Fruit fly (Drosophila melanogaster): ENCODE results near the gene Mrp4.
A peak's percentile ranks its signal among the peaks of the same experiment; 100 is the strongest.

The Mrp4 gene

dm6 chr3R:11615415-11616104 lies 46.5 kb downstream of the Mrp4 start:
- TF ChIP-seq tll (GFP tag; optimal IDR thresholded peaks at IDR 0.05), result peak in 1 of 2 experiments; percentile 46
- TF ChIP-seq pros (GFP tag; optimal IDR thresholded peaks at IDR 0.05), result peak; percentile 69
- TF ChIP-seq Hmr (GFP tag; optimal IDR thresholded peaks at IDR 0.05), result no peak
- TF ChIP-seq CG8478 (optimal IDR thresholded peaks at IDR 0.05), result peak; percentile 1
- peak; percentile 91 for TF ChIP-seq nerfin-1 (tag; optimal IDR thresholded peaks at IDR 0.05)
- no peak for TF ChIP-seq CG13296 (GFP tag; optimal IDR thresholded peaks at IDR 0.05)
- TF ChIP-seq Opbp (GFP tag; IDR thresholded peaks at IDR 0.05; ENCODE audit: partially characterized antibody), result 0 out of 3 replicates have a peak, but pooled peaks have one; percentile 28
- TF ChIP-seq Awh (GFP tag; IDR thresholded peaks at IDR 0.05), result 0 out of 2 replicates have a peak, but pooled peaks have one; percentile 16
- peak; percentile 14 for TF ChIP-seq Kr (GFP tag; optimal IDR thresholded peaks at IDR 0.05)

- no peak for TF ChIP-seq ken (GFP tag; IDR thresholded peaks at IDR 0.05)
- peak in 1 of 2 experiments; percentile 17 for TF ChIP-seq bsh (GFP tag; optimal IDR thresholded peaks at IDR 0.05)
- 0 out of 2 replicates have a peak, but pooled peaks have one; percentile 9 for TF ChIP-seq Drgx (GFP tag; IDR thresholded peaks at IDR 0.05)
- no peak for TF ChIP-seq pita (GFP tag; optimal IDR thresholded peaks at IDR 0.05)
- peak; percentile 11 for TF ChIP-seq CG11504 (tag; optimal IDR thresholded peaks at IDR 0.05)
- TF ChIP-seq pzg (GFP tag; optimal IDR thresholded peaks at IDR 0.05), result no peak
- no peak for TF ChIP-seq CoRest (tag; optimal IDR thresholded peaks at IDR 0.05)
- TF ChIP-seq CG18011 (GFP tag; optimal IDR thresholded peaks at IDR 0.05), result no peak
- no peak for TF ChIP-seq seq (GFP tag; IDR thresholded peaks at IDR 0.05)
- no peak for TF ChIP-seq CG8089 (GFP tag; optimal IDR thresholded peaks at IDR 0.05)
- TF ChIP-seq btn (GFP tag; optimal IDR thresholded peaks at IDR 0.05), result no peak
- no peak for TF ChIP-seq gcm (GFP tag; optimal IDR thresholded peaks at IDR 0.05)
- no peak for TF ChIP-seq CG17829 (tag; optimal IDR thresholded peaks at IDR 0.05)
- TF ChIP-seq aop (GFP tag; IDR thresholded peaks at IDR 0.05), result no peak
- TF ChIP-seq crol (GFP tag; IDR thresholded peaks at IDR 0.05), result no peak
Measured at dm6 chr3R:11616219-11616618, 47.2 kb downstream of the Mrp4 start.

DNA sequence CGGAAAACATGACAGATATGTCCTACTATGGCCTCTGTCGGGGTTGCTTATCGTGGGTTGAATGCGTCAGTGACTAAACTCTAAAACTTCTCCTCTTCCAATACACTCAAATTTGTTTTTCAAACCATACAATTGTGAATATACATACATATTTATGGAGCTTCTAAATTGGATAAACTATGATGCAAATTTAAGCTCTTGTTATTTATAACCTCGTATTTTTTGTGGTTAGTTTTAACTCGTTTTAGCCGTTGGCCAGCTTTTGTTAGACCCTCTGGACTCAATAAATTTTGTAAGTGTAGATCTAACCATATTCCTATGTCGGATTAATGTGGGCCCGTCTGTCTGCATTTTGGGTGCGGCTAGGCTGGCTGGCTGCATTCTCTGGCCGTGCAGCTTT lies 48.3 kb downstream of the Mrp4 start:
- TF ChIP-seq oc (tag; optimal IDR thresholded peaks at IDR 0.05), result peak; percentile 39
- TF ChIP-seq CG8388 (GFP tag; optimal IDR thresholded peaks at IDR 0.05), result peak; percentile 55
- no peak for TF ChIP-seq dan (GFP tag; IDR thresholded peaks at IDR 0.05)
- TF ChIP-seq CG8765 (GFP tag; IDR thresholded peaks at IDR 0.05), result no peak; the same call in 1 of the 2 replicates
- no peak for TF ChIP-seq CG14860 (GFP tag; IDR thresholded peaks at IDR 0.05; ENCODE audit: partially characterized antibody)
- peak; percentile 49 for TF ChIP-seq Med (GFP tag)
- TF ChIP-seq Oli (tag; optimal IDR thresholded peaks at IDR 0.05), result peak; percentile 26
- no peak for TF ChIP-seq Bdp1 (GFP tag; optimal IDR thresholded peaks at IDR 0.05)
- no peak for TF ChIP-seq Gsc (GFP tag; IDR thresholded peaks at IDR 0.05)
- peak; percentile 3 for TF ChIP-seq CG17802 (tag; optimal IDR thresholded peaks at IDR 0.05)
- TF ChIP-seq CG30403 (GFP tag; optimal IDR thresholded peaks at IDR 0.05), result peak; percentile 45
- TF ChIP-seq CG15696 (tag; optimal IDR thresholded peaks at IDR 0.05), result peak; percentile 53
- no peak for TF ChIP-seq BtbVII (GFP tag; optimal IDR thresholded peaks at IDR 0.05)
- TF ChIP-seq Doc3 (GFP tag; IDR thresholded peaks at IDR 0.05; ENCODE audit: partially characterized antibody), result no peak
- peak; percentile 37 for TF ChIP-seq CG16863 (GFP tag; optimal IDR thresholded peaks at IDR 0.05)
- no peak for TF ChIP-seq fd102C (GFP tag; optimal IDR thresholded peaks at IDR 0.05)
- TF ChIP-seq CG18262 (tag; optimal IDR thresholded peaks at IDR 0.05), result peak; percentile 73
- no peak for TF ChIP-seq HLH54F (GFP tag; optimal IDR thresholded peaks at IDR 0.05)
- TF ChIP-seq bsh (GFP tag; optimal IDR thresholded peaks at IDR 0.05), result peak; percentile 33 to 83
- TF ChIP-seq trem (tag; optimal IDR thresholded peaks at IDR 0.05), result peak; percentile 48
- TF ChIP-seq CG14710 (tag; optimal IDR thresholded peaks at IDR 0.05), result peak; percentile 88
- TF ChIP-seq phol (tag; optimal IDR thresholded peaks at IDR 0.05), result peak; percentile 65
- TF ChIP-seq ci (GFP tag; IDR thresholded peaks at IDR 0.05), result no peak; the same call in 2 of the 3 replicates
- peak; percentile 33 for TF ChIP-seq az2 (GFP tag; optimal IDR thresholded peaks at IDR 0.05)
